Worm (Caenorhabditis elegans) whole organism, L4 larva: Measurements from ENCODE around the gene C29F4.3.
"Not testable (repeated sequence)": the region's sequence is repeated elsewhere in the genome, so short reads cannot be mapped to it uniquely, and the experiment has no call there.

Experiments
- dpl-1 ChIP-seq: fragments of 150-350 bp; optimal IDR thresholded peaks from 2 replicates; lab custom pipeline; 2014; ENCODE audit warnings: missing biosample characterization, missing genetic modification reagents, missing genetic modification characterization
- fos-1 ChIP-seq: fragments of 150-350 bp; optimal IDR thresholded peaks from 2 replicates; lab custom pipeline; 2014; ENCODE audit warnings: missing biosample characterization, missing genetic modification characterization
- lin-13 ChIP-seq: fragments of 150-350 bp; optimal IDR thresholded peaks from 2 replicates; lab custom pipeline; 2014; ENCODE audit warnings: missing biosample characterization, missing genetic modification reagents, missing genetic modification characterization
- lsy-2 ChIP-seq, 2 experiments: fragments of 150-350 bp in 1 of 2; sonication (generic microtip) in 1 of 2; optimal IDR thresholded peaks; 2 replicates each; lab custom pipeline; 2014 to 2017; ENCODE audit warnings: missing biosample characterization in 2 of 2, missing genetic modification characterization in 2 of 2
- nhr-11 ChIP-seq: fragments of 150-350 bp; optimal IDR thresholded peaks from 2 replicates; lab custom pipeline; 2014; ENCODE audit warnings: missing biosample characterization, missing genetic modification characterization
- unc-62 ChIP-seq, 3 experiments: fragments of 150-350 bp in 1 of 3; sonication (generic microtip); optimal IDR thresholded peaks in 2 of 3; peaks in 1 of 3; 1 replicate in 1 of 3; 2 replicates in 2 of 3; lab custom pipeline; 2014 to 2017; ENCODE audit warnings: missing biosample characterization in 3 of 3, missing genetic modification characterization in 3 of 3, missing genetic modification reagents in 3 of 3, missing genotype in 1 of 3

DNA sequence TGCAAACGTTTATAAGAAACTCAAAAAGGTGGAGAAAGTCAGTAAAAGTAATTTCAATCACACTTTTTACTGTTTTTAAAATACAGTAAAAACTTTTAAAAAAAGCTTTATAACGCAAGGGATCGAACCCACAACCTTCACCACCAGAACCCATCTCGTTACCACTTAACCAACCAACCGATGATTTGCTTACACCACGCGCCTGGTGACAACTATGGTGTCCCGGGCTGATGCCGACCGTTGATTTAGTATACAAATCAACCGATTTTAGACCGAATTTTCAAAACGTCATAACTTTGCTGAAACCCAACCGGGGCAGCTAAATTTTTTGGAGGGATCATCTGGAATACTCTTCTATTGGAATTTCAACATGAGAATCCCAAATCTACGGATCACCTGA is 26.9 kb downstream of the C29F4.3 start:
- TF ChIP-seq unc-62 (GFP tag; optimal IDR thresholded peaks at IDR 0.05 in 1 of 2; lab: Kevin White, UChicago); unc-62 (tag; optimal IDR thresholded peaks at IDR 0.05; lab: Kevin White, UChicago); fos-1; nhr-11 (tag; lab: Kevin White, UChicago); dpl-1; lin-13 (GFP tag; lab: Kevin White, UChicago); lsy-2 (tag; optimal IDR thresholded peaks at IDR 0.05; lab: Kevin White, UChicago): not testable (repeated sequence)
